Fruit fly (Drosophila melanogaster) S2 (cell line): ENCODE results near the gene Or85b.

ENCODE experiments used
- CG8478 ChIP-seq: fragments of >200 bp; optimal IDR thresholded peaks from 2 replicates; lab custom pipeline; 2018
- CTCF ChIP-seq, 2 experiments: fragments of >200 bp; optimal IDR thresholded peaks; 2 replicates each; lab custom pipeline; 2018

- no peak for TF ChIP-seq CG8478 (lab: Kevin White, UChicago)
- no peak for TF ChIP-seq CTCF (optimal IDR thresholded peaks at IDR 0.05; lab: Kevin White, UChicago)
These were observed 1.8 kb upstream of the Or85b start, which contains the start of gene Or85c for dm6 chr3R:8512922-8513321.
